Fruit fly (Drosophila melanogaster): ENCODE data around the gene CG5276.

CG5276 gene

dm6 chr3R:11421643-11422122 is 9.9 kb upstream of the CG5276 start, which contains the start of the genes ninaG and Sptz (continued):
- TF ChIP-seq nau (GFP tag; optimal IDR thresholded peaks at IDR 0.05) (no peak), chif (GFP tag; optimal IDR thresholded peaks at IDR 0.05) (peak; percentile 95 to 96), psq (GFP tag; optimal IDR thresholded peaks at IDR 0.05) (peak; percentile 84), p53 (GFP tag; optimal IDR thresholded peaks at IDR 0.05) (peak; percentile 73), kni (GFP tag; optimal IDR thresholded peaks at IDR 0.05) (no peak), BEAF-32 (GFP tag; optimal IDR thresholded peaks at IDR 0.05) (peak; percentile 69), Doc2 (GFP tag; IDR thresholded peaks at IDR 0.05) (peak; percentile 84), CG15601 (tag; optimal IDR thresholded peaks at IDR 0.05) (peak; percentile 86), bowl (GFP tag; IDR thresholded peaks at IDR 0.05) (peak; percentile 80), stwl (tag; optimal IDR thresholded peaks at IDR 0.05) (no peak), Bgb (GFP tag; IDR thresholded peaks at IDR 0.05; ENCODE audit: partially characterized antibody) (no peak), Max (GFP tag; optimal IDR thresholded peaks at IDR 0.05) (peak; percentile 95), CG17612 (GFP tag; IDR thresholded peaks at IDR 0.05) (peak; percentile 73), sd (tag; optimal IDR thresholded peaks at IDR 0.05) (no peak), CG11085 (GFP tag; IDR thresholded peaks at IDR 0.05) (peak; percentile 94), CG3163 (GFP tag; optimal IDR thresholded peaks at IDR 0.05) (peak; percentile 75), CG17328 (GFP tag; IDR thresholded peaks at IDR 0.05) (peak; percentile 93), tna (GFP tag; IDR thresholded peaks at IDR 0.05; ENCODE audit: partially characterized antibody) (no peak), CG7839 (tag; optimal IDR thresholded peaks at IDR 0.05) (peak; percentile 92), CG8765 (GFP tag; IDR thresholded peaks at IDR 0.05) (peak; percentile 93), ap (GFP tag; IDR thresholded peaks at IDR 0.05) (peak; percentile 93), NFAT (GFP tag; IDR thresholded peaks at IDR 0.05) (peak; percentile 88), Ravus (GFP tag; IDR thresholded peaks at IDR 0.05) (peak; percentile 85), grn (GFP tag; optimal IDR thresholded peaks at IDR 0.05) (peak; percentile 93), CG16779 (GFP tag; IDR thresholded peaks at IDR 0.05) (peak; percentile 70), Oli (tag; optimal IDR thresholded peaks at IDR 0.05) (peak; percentile 86), CG4360 (GFP tag; IDR thresholded peaks at IDR 0.05) (peak; percentile 47), CG31365 (tag; optimal IDR thresholded peaks at IDR 0.05) (peak; percentile 6), CG8089 (GFP tag; optimal IDR thresholded peaks at IDR 0.05) (peak; percentile 90), B-H2 (GFP tag; optimal IDR thresholded peaks at IDR 0.05) (no peak), CG6689 (GFP tag; IDR thresholded peaks at IDR 0.05) (peak; percentile 97), kah (GFP tag; optimal IDR thresholded peaks at IDR 0.05) (peak; percentile 34), croc (GFP tag; conservative IDR thresholded peaks at IDR 0.05) (peak; percentile 94), CG10209 (GFP tag; optimal IDR thresholded peaks at IDR 0.05) (peak; percentile 92), CG32532 (GFP tag; IDR thresholded peaks at IDR 0.05) (peak; percentile 95), lilli (GFP tag; optimal IDR thresholded peaks at IDR 0.05) (peak; percentile 98), CG6683 (GFP tag; optimal IDR thresholded peaks at IDR 0.05) (no peak), jing (GFP tag; optimal IDR thresholded peaks at IDR 0.05) (peak; percentile 82), kay (GFP tag; optimal IDR thresholded peaks at IDR 0.05) (peak; percentile 93), CG18262 (tag; optimal IDR thresholded peaks at IDR 0.05) (peak; percentile 89), D19B (GFP tag; optimal IDR thresholded peaks at IDR 0.05) (peak; percentile 76), esg (GFP tag; conservative IDR thresholded peaks at IDR 0.05) (peak; percentile 96), CG32767 (GFP tag; IDR thresholded peaks at IDR 0.05) (peak; percentile 94), Meics (GFP tag; optimal IDR thresholded peaks at IDR 0.05) (peak; percentile 87), pum (GFP tag; optimal IDR thresholded peaks at IDR 0.05) (peak; percentile 96), grau (tag; optimal IDR thresholded peaks at IDR 0.05) (peak; percentile 89), Optix (GFP tag; IDR thresholded peaks at IDR 0.05) (peak; percentile 96), Poxn (GFP tag; IDR thresholded peaks at IDR 0.05) (peak; percentile 70; the same call in 1 of the 2 replicates), CG8290 (GFP tag; optimal IDR thresholded peaks at IDR 0.05) (no peak), CG8290 (tag; optimal IDR thresholded peaks at IDR 0.05) (peak in 1 of 2 experiments; percentile 46), CG4707 (GFP tag; optimal IDR thresholded peaks at IDR 0.05) (peak; percentile 39)

Measured in whole organism, embryonic.